Worm (Caenorhabditis elegans) whole organism, early embryonic: ENCODE measurements around the gene clh-5.

Experiments
- B0310.2 ChIP-seq: sonication (generic microtip); optimal IDR thresholded peaks from 2 replicates; lab custom pipeline; 2016; ENCODE audit warnings: mild to moderate bottlenecking, missing genetic modification characterization, missing compliant biosample characterization
- F13C5.2 ChIP-seq: sonication (generic microtip); optimal IDR thresholded peaks from 2 replicates; lab custom pipeline; 2017; ENCODE audit warnings: mild to moderate bottlenecking, missing genetic modification characterization, inconsistent platforms, missing compliant biosample characterization
- aly-1 ChIP-seq: sonication (generic microtip); optimal IDR thresholded peaks from 2 replicates; lab custom pipeline; 2016; ENCODE audit warnings: missing genetic modification characterization, missing compliant biosample characterization
- ama-1 ChIP-seq: fragments of 150-350 bp; optimal IDR thresholded peaks from 2 replicates; lab custom pipeline; 2014
- ceh-13 ChIP-seq: fragments of 200-800 bp; sonication (Bioruptor generic); optimal IDR thresholded peaks from 2 replicates; lab custom pipeline; 2018; ENCODE audit warnings: mild to moderate bottlenecking, missing genetic modification characterization, missing compliant biosample characterization
- ceh-36 ChIP-seq: sonication (generic microtip); optimal IDR thresholded peaks from 2 replicates; lab custom pipeline; 2016; ENCODE audit warnings: missing genetic modification characterization, inconsistent platforms, missing compliant biosample characterization
- ets-7 ChIP-seq: sonication (generic microtip); optimal IDR thresholded peaks from 2 replicates; lab custom pipeline; 2016; ENCODE audit warnings: missing genotype, missing genetic modification characterization, missing compliant biosample characterization
- flt-1 ChIP-seq: fragments of 200-800 bp; sonication (Bioruptor generic); IDR thresholded peaks from 2 replicates; pipeline ENCODE4 v1.3.6; 2022; ENCODE audit warnings: missing genetic modification characterization, missing compliant biosample characterization
- hmbx-1 ChIP-seq: sonication (generic microtip); optimal IDR thresholded peaks from 2 replicates; lab custom pipeline; 2016; ENCODE audit warnings: mild to moderate bottlenecking, missing genetic modification characterization, missing compliant biosample characterization
- hmg-4 ChIP-seq: fragments of 200-800 bp; sonication (Bioruptor generic); optimal IDR thresholded peaks from 2 replicates; lab custom pipeline; 2018; ENCODE audit warnings: mild to moderate bottlenecking, missing genetic modification characterization, missing compliant biosample characterization
- hnd-1 ChIP-seq: sonication (generic microtip); optimal IDR thresholded peaks from 2 replicates; lab custom pipeline; 2016; ENCODE audit warnings: missing genetic modification characterization, missing compliant biosample characterization
- pes-1 ChIP-seq: fragments of 200-800 bp; sonication (Bioruptor generic); IDR thresholded peaks from 2 replicates; pipeline ENCODE4 v1.3.6; 2022; ENCODE audit warnings: missing genetic modification reagents, missing genetic modification characterization, missing compliant biosample characterization
- scrt-1 ChIP-seq: fragments of 200-800 bp; sonication (Bioruptor generic); IDR thresholded peaks from 2 replicates; pipeline ENCODE4 v1.3.6; 2022; ENCODE audit warnings: missing genetic modification characterization, missing compliant biosample characterization
- sea-1 ChIP-seq: fragments of 200-800 bp; sonication (Bioruptor generic); conservative IDR thresholded peaks from 2 replicates; pipeline ENCODE4 v1.3.6; 2022; ENCODE audit warnings: missing genetic modification characterization, missing compliant biosample characterization
- tbx-11 ChIP-seq: fragments of 200-800 bp; sonication (Bioruptor generic); IDR thresholded peaks from 2 replicates; pipeline ENCODE4 v1.3.6; 2022; ENCODE audit warnings: missing genetic modification characterization, missing compliant biosample characterization
- tbx-37 ChIP-seq: fragments of 200-800 bp; sonication (Bioruptor generic); conservative IDR thresholded peaks from 2 replicates; pipeline ENCODE4 v1.3.6; 2022; ENCODE audit warnings: missing genetic modification reagents, missing genetic modification characterization, missing compliant biosample characterization
- tra-4 ChIP-seq: sonication (generic microtip); optimal IDR thresholded peaks from 2 replicates; lab custom pipeline; 2017; ENCODE audit warnings: missing genetic modification characterization, missing compliant biosample characterization

clh-5 gene

ce11 chrII:9098505-9098904 lies at the start of gene clh-5:
TSS of gene clh-5 (minus strand) at chrII:9098605.
- TF ChIP-seq hmbx-1 (tag; lab: Kevin White, UChicago): no peak
- TF ChIP-seq ceh-36 (tag; lab: Kevin White, UChicago): no peak
- no peak for TF ChIP-seq ceh-13 (GFP tag; lab: Kevin White, UChicago)
- TF ChIP-seq tbx-37 (GFP tag; lab: Robert Waterston, UW): no peak
- TF ChIP-seq scrt-1 (GFP tag; lab: Robert Waterston, UW): no peak
- TF ChIP-seq ets-7 (tag; lab: Kevin White, UChicago): no peak
- TF ChIP-seq hmg-4 (GFP tag; lab: Kevin White, UChicago): no peak
- TF ChIP-seq hnd-1: no peak
- TF ChIP-seq ama-1 (lab: Kevin White, UChicago): no peak
- no peak for TF ChIP-seq sea-1 (GFP tag; lab: Robert Waterston, UW)
- no peak for TF ChIP-seq tra-4 (tag; lab: Kevin White, UChicago)
- TF ChIP-seq F13C5.2 (tag; lab: Kevin White, UChicago): no peak
- no peak for TF ChIP-seq tbx-11
- TF ChIP-seq flt-1 (GFP tag; lab: Robert Waterston, UW): no peak
- TF ChIP-seq B0310.2 (tag; lab: Kevin White, UChicago): no peak
- TF ChIP-seq pes-1: no peak

ce11 chrII:9148079-9148478 lies 49.7 kb upstream of the clh-5 start:
- no peak for TF ChIP-seq ama-1 (lab: Kevin White, UChicago)
- TF ChIP-seq flt-1 (GFP tag; lab: Robert Waterston, UW): no peak
- no peak for TF ChIP-seq tbx-37 (GFP tag; lab: Robert Waterston, UW)
- TF ChIP-seq pes-1: no peak
- TF ChIP-seq hmg-4 (GFP tag; lab: Kevin White, UChicago): no peak
- TF ChIP-seq sea-1 (GFP tag; lab: Robert Waterston, UW): no peak
- no peak for TF ChIP-seq B0310.2 (tag; lab: Kevin White, UChicago)
- TF ChIP-seq aly-1 (tag; lab: Kevin White, UChicago): no peak
- TF ChIP-seq tbx-11: no peak

ce11 chrII:9145961-9146360 lies 47.6 kb upstream of the clh-5 start, which contains the start of gene W07A12.4:
TSS of gene W07A12.4 (plus strand) at chrII:9146261.
- TF ChIP-seq ets-7 (tag; lab: Kevin White, UChicago): no peak
- TF ChIP-seq ceh-36 (tag; lab: Kevin White, UChicago): no peak
- no peak for TF ChIP-seq tbx-37 (GFP tag; lab: Robert Waterston, UW)
- TF ChIP-seq scrt-1 (GFP tag; lab: Robert Waterston, UW): no peak
- no peak for TF ChIP-seq ceh-13 (GFP tag; lab: Kevin White, UChicago)
- no peak for TF ChIP-seq sea-1 (GFP tag; lab: Robert Waterston, UW)
- no peak for TF ChIP-seq ama-1 (lab: Kevin White, UChicago)
- no peak for TF ChIP-seq tra-4 (tag; lab: Kevin White, UChicago)
- TF ChIP-seq tbx-11: no peak

- TF ChIP-seq ama-1 (lab: Kevin White, UChicago): no peak
- no peak for TF ChIP-seq ceh-36 (tag; lab: Kevin White, UChicago)
- no peak for TF ChIP-seq scrt-1 (GFP tag; lab: Robert Waterston, UW)
- TF ChIP-seq pes-1: no peak
- TF ChIP-seq ets-7 (tag; lab: Kevin White, UChicago): no peak
- no peak for TF ChIP-seq aly-1 (tag; lab: Kevin White, UChicago)
- TF ChIP-seq F13C5.2 (tag; lab: Kevin White, UChicago): no peak
- TF ChIP-seq tbx-11: no peak
- TF ChIP-seq tra-4 (tag; lab: Kevin White, UChicago): no peak
- TF ChIP-seq hmbx-1 (tag; lab: Kevin White, UChicago): no peak
- no peak for TF ChIP-seq hmg-4 (GFP tag; lab: Kevin White, UChicago)
- TF ChIP-seq tbx-37 (GFP tag; lab: Robert Waterston, UW): no peak
- no peak for TF ChIP-seq B0310.2 (tag; lab: Kevin White, UChicago)
- TF ChIP-seq hnd-1: no peak
- no peak for TF ChIP-seq ceh-13 (GFP tag; lab: Kevin White, UChicago)
- no peak for TF ChIP-seq sea-1 (GFP tag; lab: Robert Waterston, UW)
- no peak for TF ChIP-seq flt-1 (GFP tag; lab: Robert Waterston, UW)
Observed at ce11 chrII:9144366-9144765, 46.0 kb upstream of the clh-5 start.

ce11 chrII:9143795-9144194 lies 45.4 kb upstream of the clh-5 start:
- TF ChIP-seq tra-4 (tag; lab: Kevin White, UChicago): no peak
- no peak for TF ChIP-seq scrt-1 (GFP tag; lab: Robert Waterston, UW)
- TF ChIP-seq flt-1 (GFP tag; lab: Robert Waterston, UW): no peak
- TF ChIP-seq ets-7 (tag; lab: Kevin White, UChicago): no peak
- no peak for TF ChIP-seq aly-1 (tag; lab: Kevin White, UChicago)
- no peak for TF ChIP-seq ceh-13 (GFP tag; lab: Kevin White, UChicago)
- no peak for TF ChIP-seq B0310.2 (tag; lab: Kevin White, UChicago)
- no peak for TF ChIP-seq tbx-37 (GFP tag; lab: Robert Waterston, UW)
- no peak for TF ChIP-seq hnd-1
- no peak for TF ChIP-seq ama-1 (lab: Kevin White, UChicago)
- no peak for TF ChIP-seq sea-1 (GFP tag; lab: Robert Waterston, UW)
- no peak for TF ChIP-seq tbx-11
- no peak for TF ChIP-seq pes-1
- TF ChIP-seq F13C5.2 (tag; lab: Kevin White, UChicago): no peak
- TF ChIP-seq hmg-4 (GFP tag; lab: Kevin White, UChicago): no peak
- TF ChIP-seq ceh-36 (tag; lab: Kevin White, UChicago): no peak
- TF ChIP-seq hmbx-1 (tag; lab: Kevin White, UChicago): no peak

ce11 chrII:9141110-9141509 lies 42.7 kb upstream of the clh-5 start:
- TF ChIP-seq ets-7 (tag; lab: Kevin White, UChicago): no peak
- TF ChIP-seq F13C5.2 (tag; lab: Kevin White, UChicago): no peak
- no peak for TF ChIP-seq tra-4 (tag; lab: Kevin White, UChicago)
- TF ChIP-seq hmbx-1 (tag; lab: Kevin White, UChicago): no peak
- TF ChIP-seq ceh-36 (tag; lab: Kevin White, UChicago): no peak
- TF ChIP-seq hnd-1: no peak

- TF ChIP-seq tra-4 (tag; lab: Kevin White, UChicago): no peak
- TF ChIP-seq F13C5.2 (tag; lab: Kevin White, UChicago): no peak
- TF ChIP-seq ets-7 (tag; lab: Kevin White, UChicago): no peak
- TF ChIP-seq flt-1 (GFP tag; lab: Robert Waterston, UW): no peak
- TF ChIP-seq hmbx-1 (tag; lab: Kevin White, UChicago): no peak
- TF ChIP-seq hnd-1: no peak
- TF ChIP-seq sea-1 (GFP tag; lab: Robert Waterston, UW): no peak
- TF ChIP-seq tbx-37 (GFP tag; lab: Robert Waterston, UW): no peak
- no peak for TF ChIP-seq aly-1 (tag; lab: Kevin White, UChicago)
- no peak for TF ChIP-seq pes-1
- TF ChIP-seq hmg-4 (GFP tag; lab: Kevin White, UChicago): no peak
- TF ChIP-seq tbx-11: no peak
Observed at ce11 chrII:9139172-9139700, 40.8 kb upstream of the clh-5 start, which contains the start of gene Y9C2UA.1. TSS of gene Y9C2UA.1 (plus strand) at chrII:9139650.
